Fruit fly (Drosophila melanogaster) whole organism, embryonic: ENCODE measurements around the gene CG14054.
A peak's percentile ranks its signal among the peaks of the same experiment; 100 is the strongest.

ENCODE experiments used
- Antp ChIP-seq: fragments of 200-800 bp; sonication (Bioruptor generic); optimal IDR thresholded peaks from 3 replicates; lab custom pipeline; 2016; ENCODE audit warnings: missing biosample characterization, missing genetic modification characterization
- CG10366 ChIP-seq: fragments of 200-800 bp; sonication (Bioruptor generic); IDR thresholded peaks from 2 replicates; pipeline ENCODE4 v1.3.6; 2022; ENCODE audit warnings: missing biosample characterization, missing genetic modification characterization
- CG10565 ChIP-seq: fragments of 200-800 bp; sonication (Bioruptor generic); optimal IDR thresholded peaks from 3 replicates; lab custom pipeline; 2016; ENCODE audit warnings: missing biosample characterization, mild to moderate bottlenecking, missing genetic modification characterization
- CG11504 ChIP-seq: fragments of 200-800 bp; sonication (Bioruptor generic); optimal IDR thresholded peaks from 3 replicates; lab custom pipeline; 2019; ENCODE audit warnings: missing biosample characterization, mild to moderate bottlenecking, missing genetic modification characterization, moderate library complexity
- CG17186 ChIP-seq: fragments of 200-800 bp; sonication (Bioruptor generic); optimal IDR thresholded peaks from 3 replicates; lab custom pipeline; 2017; ENCODE audit warnings: missing biosample characterization, missing genetic modification reagents, missing genetic modification characterization
- CG18599 ChIP-seq: fragments of 200-800 bp; sonication (Bioruptor generic); optimal IDR thresholded peaks from 3 replicates; lab custom pipeline; 2017; ENCODE audit warnings: missing biosample characterization, missing genetic modification characterization, mild to moderate bottlenecking, moderate library complexity, missing genetic modification reagents
- CG3407 ChIP-seq: fragments of 200-800 bp; sonication (Bioruptor generic); optimal IDR thresholded peaks from 2 replicates; lab custom pipeline; 2018; ENCODE audit warnings: missing biosample characterization, mild to moderate bottlenecking, missing genetic modification characterization
- CG4282 ChIP-seq: fragments of 200-800 bp; sonication (Bioruptor generic); optimal IDR thresholded peaks from 2 replicates; lab custom pipeline; 2016; ENCODE audit warnings: missing biosample characterization, missing genetic modification characterization
- CG4617 ChIP-seq: fragments of 200-800 bp; sonication (Bioruptor generic); optimal IDR thresholded peaks from 3 replicates; lab custom pipeline; 2016; ENCODE audit warnings: missing biosample characterization, missing genetic modification characterization, borderline replicate concordance
- CG8089 ChIP-seq: fragments of 200-800 bp; sonication (Bioruptor generic); optimal IDR thresholded peaks from 3 replicates; lab custom pipeline; 2016; ENCODE audit warnings: missing biosample characterization, missing genetic modification characterization
- CG8359 ChIP-seq: fragments of 200-800 bp; sonication (Bioruptor generic); optimal IDR thresholded peaks from 2 replicates; lab custom pipeline; 2017; ENCODE audit warnings: missing biosample characterization, mild to moderate bottlenecking, missing genetic modification characterization, borderline replicate concordance
- CG8765 ChIP-seq: fragments of 200-800 bp; sonication (Bioruptor generic); IDR thresholded peaks from 2 replicates; pipeline ENCODE4 v1.3.6; 2022; ENCODE audit warnings: missing biosample characterization, missing genetic modification characterization
- CHES-1-like ChIP-seq: fragments of 200-800 bp; sonication (Bioruptor generic); optimal IDR thresholded peaks from 2 replicates; lab custom pipeline; 2016; ENCODE audit warnings: missing biosample characterization, missing genetic modification characterization
- Camta ChIP-seq: fragments of 200-800 bp; sonication (Bioruptor generic); optimal IDR thresholded peaks from 2 replicates; lab custom pipeline; 2016; ENCODE audit warnings: missing biosample characterization, missing genetic modification characterization
- Dek ChIP-seq: fragments of 200-800 bp; sonication (Bioruptor generic); optimal IDR thresholded peaks from 3 replicates; lab custom pipeline; 2019; ENCODE audit warnings: missing biosample characterization, mild to moderate bottlenecking, missing genetic modification characterization, moderate library complexity
- Eip74EF ChIP-seq, 2 experiments: fragments of 200-800 bp in 1 of 2; fragments of >200 bp in 1 of 2; sonication (Bioruptor generic) in 1 of 2; optimal IDR thresholded peaks; 2 replicates each; lab custom pipeline; 2017 to 2019; ENCODE audit warnings: missing biosample characterization in 2 of 2, missing genetic modification characterization in 2 of 2, mild to moderate bottlenecking in 1 of 2, moderate library complexity in 1 of 2
- Gsc ChIP-seq: fragments of 200-800 bp; sonication (Bioruptor generic); IDR thresholded peaks from 2 replicates; pipeline ENCODE4 v1.3.6; 2022; ENCODE audit warnings: missing biosample characterization, missing genetic modification characterization
- Hmr ChIP-seq: fragments of 200-800 bp; sonication (Bioruptor generic); optimal IDR thresholded peaks from 3 replicates; lab custom pipeline; 2017; ENCODE audit warnings: mild to moderate bottlenecking, missing biosample characterization, missing genetic modification reagents, missing genetic modification characterization
- Lim3 ChIP-seq: fragments of 200-800 bp; sonication (Bioruptor generic); IDR thresholded peaks from 2 replicates; pipeline ENCODE4 v1.3.6; 2022; ENCODE audit warnings: missing biosample characterization, missing genetic modification characterization
- Mad ChIP-seq: fragments of 200-800 bp; sonication (Bioruptor generic); optimal IDR thresholded peaks from 2 replicates; lab custom pipeline; 2016; ENCODE audit warnings: missing biosample characterization, missing genetic modification characterization
- Rx ChIP-seq: fragments of 200-800 bp; sonication (Bioruptor generic); IDR thresholded peaks from 2 replicates; pipeline ENCODE4 v1.3.6; 2022; ENCODE audit warnings: missing biosample characterization, missing genetic modification characterization
- Tbp ChIP-seq: fragments of >200 bp; optimal IDR thresholded peaks from 2 replicates; lab custom pipeline; 2018; ENCODE audit warnings: missing biosample characterization, missing genetic modification characterization
- YL-1 ChIP-seq: fragments of 200-800 bp; sonication (Bioruptor generic); optimal IDR thresholded peaks from 3 replicates; lab custom pipeline; 2017; ENCODE audit warnings: missing biosample characterization, mild to moderate bottlenecking, missing genetic modification characterization
- bcd ChIP-seq: fragments of 200-800 bp; sonication (Bioruptor generic); optimal IDR thresholded peaks from 2 replicates; lab custom pipeline; 2017; ENCODE audit warnings: missing biosample characterization, mild to moderate bottlenecking, missing genetic modification characterization
- bowl ChIP-seq: fragments of 200-800 bp; sonication (Bioruptor generic); IDR thresholded peaks from 2 replicates; pipeline ENCODE4 v1.3.6; 2022; ENCODE audit warnings: missing biosample characterization, missing genetic modification characterization
- br ChIP-seq: fragments of >200 bp; optimal IDR thresholded peaks from 2 replicates; lab custom pipeline; 2017
- btn ChIP-seq: fragments of 200-800 bp; sonication (Bioruptor generic); optimal IDR thresholded peaks from 2 replicates; lab custom pipeline; 2016; ENCODE audit warnings: missing biosample characterization, missing genetic modification characterization
- cato ChIP-seq: fragments of 200-800 bp; sonication (Bioruptor generic); optimal IDR thresholded peaks from 2 replicates; lab custom pipeline; 2016; ENCODE audit warnings: missing biosample characterization, missing genetic modification characterization, borderline replicate concordance
- croc ChIP-seq: fragments of 200-800 bp; sonication (Bioruptor generic); conservative IDR thresholded peaks from 3 replicates; pipeline ENCODE4 v1.3.6; 2022; ENCODE audit warnings: missing biosample characterization, missing genetic modification characterization
- dan ChIP-seq: fragments of 200-800 bp; sonication (Bioruptor generic); IDR thresholded peaks from 2 replicates; pipeline ENCODE4 v1.3.6; 2022; ENCODE audit warnings: missing biosample characterization, missing genetic modification characterization
- fd96Cb ChIP-seq: fragments of 200-800 bp; sonication (Bioruptor generic); optimal IDR thresholded peaks from 2 replicates; lab custom pipeline; 2018; ENCODE audit warnings: missing biosample characterization, mild to moderate bottlenecking, missing genetic modification characterization, moderate library complexity
- gce ChIP-seq: fragments of 200-800 bp; sonication (Bioruptor generic); IDR thresholded peaks from 3 replicates; pipeline ENCODE4 v1.3.6; 2022; ENCODE audit warnings: missing biosample characterization, missing genetic modification characterization
- h ChIP-seq: fragments of >200 bp; optimal IDR thresholded peaks from 2 replicates; lab custom pipeline; 2017
- inv ChIP-seq: fragments of 200-800 bp; sonication (Bioruptor generic); IDR thresholded peaks from 2 replicates; pipeline ENCODE4 v1.3.6; 2022; ENCODE audit warnings: missing biosample characterization, missing genetic modification characterization; ENCODE audit not compliant: partially characterized antibody
- lab ChIP-seq: fragments of 200-800 bp; sonication (Bioruptor generic); optimal IDR thresholded peaks from 3 replicates; lab custom pipeline; 2017; ENCODE audit warnings: missing biosample characterization, missing genetic modification characterization, mild to moderate bottlenecking, moderate library complexity, missing genetic modification reagents
- nom ChIP-seq: fragments of 200-800 bp; sonication (Bioruptor generic); optimal IDR thresholded peaks from 2 replicates; lab custom pipeline; 2017; ENCODE audit warnings: missing biosample characterization, missing genetic modification characterization, mild to moderate bottlenecking, moderate library complexity, missing genetic modification reagents
- peb ChIP-seq: fragments of 200-800 bp; sonication (Bioruptor generic); IDR thresholded peaks from 2 replicates; pipeline ENCODE4 v1.3.6; 2022; ENCODE audit warnings: missing biosample characterization, missing genetic modification characterization
- pnt ChIP-seq: fragments of 200-800 bp; sonication (Bioruptor generic); optimal IDR thresholded peaks from 3 replicates; lab custom pipeline; 2016; ENCODE audit warnings: missing biosample characterization, missing genetic modification characterization
- pzg ChIP-seq: fragments of 200-800 bp; sonication (Bioruptor generic); optimal IDR thresholded peaks from 3 replicates; lab custom pipeline; 2018; ENCODE audit warnings: missing biosample characterization, mild to moderate bottlenecking, missing genetic modification characterization, moderate library complexity
- ro ChIP-seq: fragments of 200-800 bp; sonication (Bioruptor generic); IDR thresholded peaks from 2 replicates; pipeline ENCODE4 v1.3.6; 2022; ENCODE audit warnings: missing biosample characterization, missing genetic modification characterization
- row ChIP-seq: fragments of 200-800 bp; sonication (Bioruptor generic); IDR thresholded peaks from 3 replicates; pipeline ENCODE4 v1.3.6; 2022; ENCODE audit warnings: missing biosample characterization, missing genetic modification characterization
- run ChIP-seq: fragments of 200-800 bp; sonication (Bioruptor generic); optimal IDR thresholded peaks from 3 replicates; lab custom pipeline; 2018; ENCODE audit warnings: missing biosample characterization, mild to moderate bottlenecking, missing genetic modification characterization
- sc ChIP-seq, 3 experiments: fragments of >200 bp in 2 of 3; fragments of 200-800 bp in 1 of 3; sonication (Bioruptor generic) in 1 of 3; optimal IDR thresholded peaks; 2 replicates in 2 of 3; 3 replicates in 1 of 3; lab custom pipeline; 2017; ENCODE audit warnings: mild to moderate bottlenecking in 1 of 3, missing biosample characterization in 1 of 3, missing genetic modification characterization in 1 of 3, missing genetic modification reagents in 1 of 3
- schlank ChIP-seq: fragments of 200-800 bp; sonication (Bioruptor generic); optimal IDR thresholded peaks from 2 replicates; lab custom pipeline; 2018; ENCODE audit warnings: missing biosample characterization, mild to moderate bottlenecking, missing genetic modification characterization
- sob ChIP-seq: fragments of 200-800 bp; sonication (Bioruptor generic); IDR thresholded peaks from 2 replicates; pipeline ENCODE4 v1.3.6; 2022; ENCODE audit warnings: missing biosample characterization, missing genetic modification characterization
- sr ChIP-seq: fragments of 200-800 bp; sonication (Bioruptor generic); IDR thresholded peaks from 3 replicates; pipeline ENCODE4 v1.3.6; 2022; ENCODE audit warnings: missing biosample characterization, missing genetic modification characterization
- tll ChIP-seq, 2 experiments: fragments of 200-800 bp in 1 of 2; fragments of >200 bp in 1 of 2; sonication (Bioruptor generic) in 1 of 2; optimal IDR thresholded peaks; 2 replicates each; lab custom pipeline; 2017 to 2019; ENCODE audit warnings: missing biosample characterization in 2 of 2, missing genetic modification characterization in 2 of 2, mild to moderate bottlenecking in 1 of 2, moderate library complexity in 1 of 2
- vnd ChIP-seq: fragments of 200-800 bp; sonication (Bioruptor generic); IDR thresholded peaks from 3 replicates; pipeline ENCODE4 v1.3.6; 2022; ENCODE audit warnings: missing biosample characterization, missing genetic modification characterization; ENCODE audit not compliant: partially characterized antibody
- vvl ChIP-seq: fragments of 200-800 bp; sonication (Bioruptor generic); IDR thresholded peaks from 2 replicates; pipeline ENCODE4 v1.3.6; 2022; ENCODE audit warnings: missing biosample characterization, missing genetic modification characterization
- zfh2 ChIP-seq: fragments of 200-800 bp; sonication (Bioruptor generic); optimal IDR thresholded peaks from 2 replicates; lab custom pipeline; 2016; ENCODE audit warnings: missing biosample characterization, missing genetic modification characterization

CG14054 gene

DNA sequence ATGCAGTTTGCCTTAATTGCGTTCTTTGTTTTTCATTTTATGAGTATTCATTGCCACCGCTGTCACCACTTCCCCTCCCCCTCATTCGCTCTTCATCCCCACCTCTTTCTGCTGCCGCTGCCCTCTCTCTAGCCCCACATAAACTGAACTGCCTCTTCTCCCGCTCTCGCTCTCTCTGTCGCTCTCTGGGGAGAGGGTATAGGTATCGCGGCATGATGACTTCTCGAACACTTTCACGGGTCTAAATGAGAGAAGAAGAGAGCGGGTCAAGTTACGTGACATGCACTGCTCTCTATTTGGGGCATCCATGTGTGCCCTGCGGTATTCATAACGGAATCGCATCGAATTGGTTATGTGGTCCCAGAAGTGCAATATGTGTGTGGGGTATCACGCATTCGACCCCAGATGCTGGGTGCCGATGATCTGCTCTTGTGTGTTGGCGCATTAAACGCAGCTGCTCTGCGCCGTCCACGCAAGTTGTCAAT lies 17.6 kb upstream of the CG14054 start (continued):
- TF ChIP-seq CG4282 (GFP tag; lab: Kevin White, UChicago): peak; percentile 27
- TF ChIP-seq CG11504 (tag; lab: Kevin White, UChicago): peak; percentile 79
- TF ChIP-seq CG8089: peak; percentile 85
- peak; percentile 97 for TF ChIP-seq row
- peak; percentile 44; the same call in 1 of the 2 replicates for TF ChIP-seq ro
- TF ChIP-seq schlank: peak; percentile 28
- peak; percentile 61; the same call in 1 of the 2 replicates for TF ChIP-seq CG8765
- no peak for TF ChIP-seq br (lab: Kevin White, UChicago)
- peak; percentile 82 for TF ChIP-seq lab (GFP tag; lab: Kevin White, UChicago)
- TF ChIP-seq dan (GFP tag; lab: Robert Waterston, UW): peak; percentile 42; the same call in 1 of the 2 replicates
- peak; percentile 64 for TF ChIP-seq Lim3 (GFP tag; lab: Robert Waterston, UW)
- TF ChIP-seq zfh2 (GFP tag; lab: Kevin White, UChicago): peak; percentile 44
- TF ChIP-seq CG10565 (GFP tag; lab: Kevin White, UChicago): no peak
- no peak for TF ChIP-seq tll (GFP tag; optimal IDR thresholded peaks at IDR 0.05; lab: Kevin White, UChicago)
- TF ChIP-seq pnt (GFP tag; lab: Kevin White, UChicago): peak; percentile 80
- peak; percentile 74 for TF ChIP-seq CG4617 (GFP tag; lab: Kevin White, UChicago)
- peak; percentile 77 for TF ChIP-seq Hmr (GFP tag; lab: Kevin White, UChicago)
- TF ChIP-seq inv (GFP tag; lab: Robert Waterston, UW): no peak
- no peak for TF ChIP-seq pzg (GFP tag; lab: Kevin White, UChicago)
- peak; percentile 84 for TF ChIP-seq peb (GFP tag; lab: Robert Waterston, UW)
- peak; percentile 84 for TF ChIP-seq Camta (GFP tag; lab: Kevin White, UChicago)
- peak; percentile 94 for TF ChIP-seq vvl (GFP tag; lab: Robert Waterston, UW)
- TF ChIP-seq Tbp: no peak
- peak in 1 of 2 experiments; percentile 81 for TF ChIP-seq Eip74EF (GFP tag; optimal IDR thresholded peaks at IDR 0.05; lab: Kevin White, UChicago)
- peak; percentile 87 for TF ChIP-seq CG10366 (GFP tag; lab: Robert Waterston, UW)
- 0 out of 3 replicates have a peak, but pooled peaks have one; percentile 16 for TF ChIP-seq vnd (GFP tag; lab: Robert Waterston, UW)
- peak; percentile 84 for TF ChIP-seq sob (GFP tag; lab: Robert Waterston, UW)
- TF ChIP-seq Dek (tag; lab: Kevin White, UChicago): peak; percentile 45
- peak; percentile 81 for TF ChIP-seq bcd
- peak; percentile 70 for TF ChIP-seq croc (GFP tag; lab: Robert Waterston, UW)
- TF ChIP-seq sr (GFP tag; lab: Robert Waterston, UW): peak; percentile 68
- TF ChIP-seq bowl (GFP tag; lab: Robert Waterston, UW): peak; percentile 64
- peak; percentile 74 for TF ChIP-seq Rx
- peak; percentile 80 for TF ChIP-seq CG18599 (GFP tag; lab: Kevin White, UChicago)
- no peak for TF ChIP-seq sc (optimal IDR thresholded peaks at IDR 0.05; lab: Kevin White, UChicago)
- TF ChIP-seq sc (GFP tag; optimal IDR thresholded peaks at IDR 0.05; lab: Kevin White, UChicago): peak; percentile 57
- TF ChIP-seq gce (GFP tag; lab: Robert Waterston, UW): peak; percentile 70; the same call in 2 of the 3 replicates
- peak; percentile 81 for TF ChIP-seq CHES-1-like (GFP tag; lab: Kevin White, UChicago)
- TF ChIP-seq h (lab: Kevin White, UChicago): no peak
- TF ChIP-seq YL-1 (GFP tag; lab: Kevin White, UChicago): peak; percentile 11
- TF ChIP-seq Mad (GFP tag; lab: Kevin White, UChicago): peak; percentile 65
- TF ChIP-seq Antp (GFP tag; lab: Kevin White, UChicago): peak; percentile 88
- TF ChIP-seq CG17186: peak; percentile 57
- peak; percentile 83 for TF ChIP-seq btn (GFP tag; lab: Kevin White, UChicago)
- peak; percentile 25 for TF ChIP-seq cato (GFP tag; lab: Kevin White, UChicago)
- peak; percentile 80 for TF ChIP-seq fd96Cb
- TF ChIP-seq CG3407 (GFP tag; lab: Kevin White, UChicago): peak; percentile 75
- peak; percentile 48; the same call in 1 of the 2 replicates for TF ChIP-seq Gsc (GFP tag; lab: Robert Waterston, UW)
- peak; percentile 68 for TF ChIP-seq run
- peak; percentile 34 for TF ChIP-seq CG8359 (GFP tag; lab: Kevin White, UChicago)
- peak; percentile 83 for TF ChIP-seq nom (GFP tag; lab: Kevin White, UChicago)
